Fruit fly (Drosophila melanogaster): ENCODE results near the gene Idh3b.

DNA sequence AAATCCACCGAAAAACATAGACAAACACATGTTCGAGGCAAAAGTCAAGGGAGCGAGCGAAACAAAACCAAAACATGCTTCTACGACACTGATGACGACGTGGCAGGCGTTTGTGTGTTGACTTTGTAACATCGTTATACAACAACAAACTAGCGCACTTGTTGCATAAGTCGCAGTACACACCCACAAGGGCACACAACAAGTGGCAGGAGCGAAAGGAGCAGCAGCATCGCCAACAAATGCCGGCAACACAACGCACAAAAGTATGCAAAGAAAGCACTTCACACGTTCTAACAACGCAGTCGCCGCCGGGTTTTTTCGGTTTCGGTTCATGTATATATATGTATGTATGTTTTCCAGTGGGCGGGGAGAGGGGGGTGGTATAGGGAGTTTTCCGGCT lies 51.3 kb downstream of the Idh3b start:
- TF ChIP-seq CG10631 (GFP tag; optimal IDR thresholded peaks at IDR 0.05) = no peak
- no peak for TF ChIP-seq CG10669 (GFP tag; optimal IDR thresholded peaks at IDR 0.05)
- no peak for TF ChIP-seq CG4318 (GFP tag; optimal IDR thresholded peaks at IDR 0.05)
- TF ChIP-seq Eip75B (GFP tag; optimal IDR thresholded peaks at IDR 0.05) = no peak
